Worm (Caenorhabditis elegans) whole organism, young adult: ENCODE data around the gene rme-1.
A peak's percentile ranks its signal among the peaks of the same experiment; 100 is the strongest.

ENCODE experiments used
- B0019.2 ChIP-seq: fragments of 200-800 bp; sonication (Bioruptor generic); conservative IDR thresholded peaks from 2 replicates; pipeline ENCODE4 v1.3.6; 2022; ENCODE audit warnings: missing genetic modification reagents, missing genetic modification characterization, missing compliant biosample characterization
- B0336.3 ChIP-seq: fragments of 200-800 bp; sonication (Bioruptor generic); IDR thresholded peaks from 2 replicates; pipeline ENCODE4 v1.3.6; 2022; ENCODE audit warnings: missing genetic modification characterization, missing compliant biosample characterization
- F37B4.10 ChIP-seq: fragments of 200-800 bp; sonication (Bioruptor generic); IDR thresholded peaks from 2 replicates; pipeline ENCODE4 v1.3.6; 2022; ENCODE audit warnings: missing genetic modification characterization, missing compliant biosample characterization
- F52B5.7 ChIP-seq: sonication (generic microtip); optimal IDR thresholded peaks from 2 replicates; lab custom pipeline; 2016; ENCODE audit warnings: mild to moderate bottlenecking, missing genetic modification characterization, missing compliant biosample characterization
- K12H6.12 ChIP-seq: fragments of 200-800 bp; sonication (Bioruptor generic); optimal IDR thresholded peaks from 2 replicates; lab custom pipeline; 2018; ENCODE audit warnings: mild to moderate bottlenecking, missing genetic modification characterization, missing compliant biosample characterization
- Y79H2A.3 ChIP-seq: fragments of 200-800 bp; sonication (Bioruptor generic); conservative IDR thresholded peaks from 2 replicates; pipeline ENCODE4 v1.3.6; 2022; ENCODE audit warnings: missing genetic modification reagents, missing genetic modification characterization, missing compliant biosample characterization
- akir-1 ChIP-seq: fragments of 200-800 bp; sonication (Bioruptor generic); optimal IDR thresholded peaks from 2 replicates; lab custom pipeline; 2018; ENCODE audit warnings: mild to moderate bottlenecking, missing genetic modification characterization, moderate library complexity, missing compliant biosample characterization
- athp-1 ChIP-seq: sonication (generic microtip); optimal IDR thresholded peaks from 2 replicates; lab custom pipeline; 2017; ENCODE audit warnings: mild to moderate bottlenecking, missing genetic modification characterization, missing compliant biosample characterization
- attf-5 ChIP-seq: fragments of 200-800 bp; sonication (Bioruptor generic); optimal IDR thresholded peaks from 2 replicates; lab custom pipeline; 2018; ENCODE audit warnings: mild to moderate bottlenecking, missing genetic modification characterization, missing compliant biosample characterization
- cebp-1 ChIP-seq, 2 experiments: fragments of 200-800 bp in 1 of 2; sonication (Bioruptor generic) in 1 of 2; sonication (generic microtip) in 1 of 2; IDR thresholded peaks in 1 of 2; optimal IDR thresholded peaks in 1 of 2; 2 replicates each; pipeline versions ENCODE4 v1.3.6 to Lab custom; 2017 to 2022; ENCODE audit warnings: missing compliant biosample characterization in 2 of 2, missing genetic modification characterization in 2 of 2, mild to moderate bottlenecking in 1 of 2, missing genetic modification reagents in 1 of 2, moderate library complexity in 1 of 2
- ceh-40 ChIP-seq: fragments of 200-800 bp; sonication (Bioruptor generic); IDR thresholded peaks from 2 replicates; pipeline ENCODE4 v1.3.6; 2022; ENCODE audit warnings: missing genetic modification characterization, missing compliant biosample characterization
- ceh-79 ChIP-seq: sonication (generic microtip); optimal IDR thresholded peaks from 2 replicates; lab custom pipeline; 2017; ENCODE audit warnings: mild to moderate bottlenecking, missing genetic modification characterization, missing compliant biosample characterization
- dox-1 ChIP-seq: fragments of 200-800 bp; sonication (Bioruptor generic); IDR thresholded peaks from 2 replicates; pipeline ENCODE4 v1.3.6; 2022; ENCODE audit warnings: missing genetic modification reagents, missing genetic modification characterization, missing compliant biosample characterization
- dpl-1 ChIP-seq: fragments of 150-350 bp; optimal IDR thresholded peaks from 2 replicates; lab custom pipeline; 2014; ENCODE audit warnings: missing biosample characterization, missing genetic modification reagents, missing genetic modification characterization
- egl-18 ChIP-seq: fragments of 200-800 bp; sonication (Bioruptor generic); IDR thresholded peaks from 2 replicates; pipeline ENCODE4 v1.3.6; 2022; ENCODE audit warnings: missing genetic modification reagents, missing genetic modification characterization, missing compliant biosample characterization
- egrh-3 ChIP-seq: fragments of 200-800 bp; sonication (Bioruptor generic); IDR thresholded peaks from 2 replicates; pipeline ENCODE4 v1.3.6; 2022; ENCODE audit warnings: missing genetic modification reagents, missing genetic modification characterization, missing compliant biosample characterization
- ets-4 ChIP-seq: fragments of 200-800 bp; sonication (Bioruptor generic); optimal IDR thresholded peaks from 2 replicates; lab custom pipeline; 2018; ENCODE audit warnings: mild to moderate bottlenecking, missing genetic modification characterization, missing compliant biosample characterization
- fkh-3 ChIP-seq: sonication (generic microtip); optimal IDR thresholded peaks from 2 replicates; lab custom pipeline; 2016; ENCODE audit warnings: mild to moderate bottlenecking, missing genetic modification characterization, missing compliant biosample characterization
- hlh-26 ChIP-seq: fragments of 200-800 bp; sonication (Bioruptor generic); conservative IDR thresholded peaks from 2 replicates; pipeline ENCODE4 v1.3.6; 2022; ENCODE audit warnings: missing genetic modification reagents, missing genetic modification characterization, missing compliant biosample characterization
- hmg-20 ChIP-seq: fragments of 200-800 bp; sonication (Bioruptor generic); IDR thresholded peaks from 2 replicates; pipeline ENCODE4 v1.3.6; 2022; ENCODE audit warnings: missing genetic modification reagents, missing genetic modification characterization, missing compliant biosample characterization
- hsf-1 ChIP-seq: fragments of 200-800 bp; sonication (Bioruptor generic); IDR thresholded peaks from 2 replicates; pipeline ENCODE4 v1.3.6; 2022; ENCODE audit warnings: missing genetic modification reagents, missing genetic modification characterization, missing compliant biosample characterization
- lir-1 ChIP-seq: fragments of 200-800 bp; sonication (Bioruptor generic); conservative IDR thresholded peaks from 2 replicates; pipeline ENCODE4 v1.3.6; 2022; ENCODE audit warnings: missing genetic modification reagents, missing genetic modification characterization, missing compliant biosample characterization
- lsy-27 ChIP-seq: sonication (generic microtip); optimal IDR thresholded peaks from 2 replicates; lab custom pipeline; 2017; ENCODE audit warnings: missing genetic modification characterization, mild to moderate bottlenecking, missing compliant biosample characterization, antibody characterized with exemption, missing genotype, borderline replicate concordance; ENCODE audit not compliant: insufficient read depth
- madf-10 ChIP-seq: sonication (generic microtip); optimal IDR thresholded peaks from 2 replicates; lab custom pipeline; 2016; ENCODE audit warnings: mild to moderate bottlenecking, missing genetic modification characterization, missing compliant biosample characterization
- nfyb-1 ChIP-seq: fragments of 200-800 bp; sonication (Bioruptor generic); IDR thresholded peaks from 2 replicates; pipeline ENCODE4 v1.3.6; 2022; ENCODE audit warnings: missing genetic modification reagents, missing genetic modification characterization, missing compliant biosample characterization
- nhr-179 ChIP-seq: sonication (generic microtip); optimal IDR thresholded peaks from 2 replicates; lab custom pipeline; 2016; ENCODE audit warnings: mild to moderate bottlenecking, missing genetic modification characterization, missing compliant biosample characterization
- nhr-27 ChIP-seq: fragments of 200-800 bp; sonication (Bioruptor generic); optimal IDR thresholded peaks from 2 replicates; lab custom pipeline; 2018; ENCODE audit warnings: mild to moderate bottlenecking, missing genetic modification characterization, moderate library complexity, missing compliant biosample characterization
- nhr-80 ChIP-seq: sonication (generic microtip); optimal IDR thresholded peaks from 2 replicates; lab custom pipeline; 2016; ENCODE audit warnings: missing genetic modification characterization, missing compliant biosample characterization
- rcor-1 ChIP-seq: fragments of 200-800 bp; sonication (Bioruptor generic); IDR thresholded peaks from 2 replicates; pipeline ENCODE4 v1.3.6; 2022; ENCODE audit warnings: missing genetic modification reagents, missing genetic modification characterization, missing compliant biosample characterization
- sdz-38 ChIP-seq: sonication (generic microtip); optimal IDR thresholded peaks from 2 replicates; lab custom pipeline; 2016; ENCODE audit warnings: missing genotype, missing genetic modification characterization, missing compliant biosample characterization
- snpc-3.4 ChIP-seq: sonication (generic microtip); optimal IDR thresholded peaks from 2 replicates; lab custom pipeline; 2017; ENCODE audit warnings: missing genetic modification characterization, mild to moderate bottlenecking, missing compliant biosample characterization, antibody characterized with exemption, moderate library complexity, missing genotype, missing genetic modification reagents
- sptf-2 ChIP-seq: fragments of 200-800 bp; sonication (Bioruptor generic); optimal IDR thresholded peaks from 2 replicates; lab custom pipeline; 2018; ENCODE audit warnings: mild to moderate bottlenecking, missing genetic modification characterization, missing compliant biosample characterization
- tlf-1 ChIP-seq: fragments of 200-800 bp; sonication (Bioruptor generic); optimal IDR thresholded peaks from 2 replicates; lab custom pipeline; 2018; ENCODE audit warnings: mild to moderate bottlenecking, missing genetic modification characterization, missing compliant biosample characterization
- unc-130 ChIP-seq: sonication (generic microtip); optimal IDR thresholded peaks from 2 replicates; lab custom pipeline; 2016; ENCODE audit warnings: missing genetic modification reagents, missing genetic modification characterization, missing compliant biosample characterization
- zfh-2 ChIP-seq: fragments of 200-800 bp; sonication (Bioruptor generic); conservative IDR thresholded peaks from 2 replicates; pipeline ENCODE4 v1.3.6; 2022; ENCODE audit warnings: missing genetic modification reagents, missing genetic modification characterization, missing compliant biosample characterization
- ztf-28 ChIP-seq: fragments of 200-800 bp; sonication (Bioruptor generic); IDR thresholded peaks from 2 replicates; pipeline ENCODE4 v1.3.6; 2022; ENCODE audit warnings: missing genetic modification reagents, missing genetic modification characterization, missing compliant biosample characterization

rme-1 gene

ce11 chrV:6230629-6231229 lies 22.0 kb downstream of the rme-1 start:
- TF ChIP-seq zfh-2 (GFP tag; lab: Robert Waterston, UW), result 0 out of 2 replicates have a peak, but pooled peaks have one; percentile 22
- no peak for TF ChIP-seq lsy-27 (tag; lab: Kevin White, UChicago)
- peak; percentile 27 for TF ChIP-seq K12H6.12 (tag; lab: Kevin White, UChicago)
- TF ChIP-seq ceh-79, result no peak
- no peak for TF ChIP-seq athp-1
- TF ChIP-seq unc-130 (GFP tag; lab: Kevin White, UChicago), result no peak
- TF ChIP-seq snpc-3.4 (tag; lab: Kevin White, UChicago), result no peak
- no peak for TF ChIP-seq hsf-1 (GFP tag; lab: Robert Waterston, UW)
- TF ChIP-seq sptf-2 (GFP tag; lab: Kevin White, UChicago), result no peak
- TF ChIP-seq B0019.2 (GFP tag; lab: Robert Waterston, UW), result no peak
- no peak for TF ChIP-seq akir-1 (GFP tag; lab: Kevin White, UChicago)
- TF ChIP-seq B0336.3 (GFP tag; lab: Robert Waterston, UW), result 0 out of 2 replicates have a peak, but pooled peaks have one; percentile 26
- TF ChIP-seq tlf-1 (GFP tag; lab: Kevin White, UChicago), result peak; percentile 19
- peak; percentile 89 for TF ChIP-seq nhr-80
- TF ChIP-seq sdz-38 (tag; lab: Kevin White, UChicago), result no peak
- TF ChIP-seq dox-1, result peak; percentile 40; the same call in 1 of the 2 replicates
- no peak for TF ChIP-seq cebp-1 (GFP tag; IDR thresholded peaks at IDR 0.05; lab: Robert Waterston, UW)
- peak; percentile 21 for TF ChIP-seq cebp-1 (tag; optimal IDR thresholded peaks at IDR 0.05; lab: Kevin White, UChicago)
- no peak for TF ChIP-seq ceh-40 (GFP tag; lab: Robert Waterston, UW)
- no peak for TF ChIP-seq Y79H2A.3
- TF ChIP-seq ets-4 (GFP tag; lab: Kevin White, UChicago), result peak; percentile 55
- TF ChIP-seq nhr-27 (tag; lab: Kevin White, UChicago), result no peak
- peak; percentile 92 for TF ChIP-seq madf-10 (tag; lab: Kevin White, UChicago)
- TF ChIP-seq attf-5, result peak; percentile 16
- TF ChIP-seq ztf-28 (GFP tag; lab: Robert Waterston, UW), result no peak
- TF ChIP-seq hlh-26 (GFP tag; lab: Robert Waterston, UW), result no peak
- no peak for TF ChIP-seq hmg-20 (GFP tag; lab: Robert Waterston, UW)

- no peak for TF ChIP-seq dpl-1
- TF ChIP-seq athp-1, result no peak
- no peak for TF ChIP-seq nfyb-1
- TF ChIP-seq fkh-3 (tag; lab: Kevin White, UChicago), result no peak
- no peak for TF ChIP-seq rcor-1 (GFP tag; lab: Robert Waterston, UW)
- no peak for TF ChIP-seq hlh-26 (GFP tag; lab: Robert Waterston, UW)
- no peak for TF ChIP-seq egl-18 (GFP tag; lab: Robert Waterston, UW)
- no peak for TF ChIP-seq cebp-1 (GFP tag; IDR thresholded peaks at IDR 0.05; lab: Robert Waterston, UW)
- peak; percentile 19 for TF ChIP-seq cebp-1 (tag; optimal IDR thresholded peaks at IDR 0.05; lab: Kevin White, UChicago)
Observed at ce11 chrV:6231902-6232340, 23.2 kb downstream of the rme-1 start.

ce11 chrV:6232886-6233285 lies 24.2 kb downstream of the rme-1 start:
- TF ChIP-seq nhr-27 (tag; lab: Kevin White, UChicago) (no peak), athp-1 (no peak), hlh-26 (GFP tag; lab: Robert Waterston, UW) (no peak), nhr-179 (tag; lab: Kevin White, UChicago) (no peak), rcor-1 (GFP tag; lab: Robert Waterston, UW) (no peak), sdz-38 (tag; lab: Kevin White, UChicago) (no peak), lir-1 (no peak), F52B5.7 (no peak), egrh-3 (GFP tag; lab: Robert Waterston, UW) (no peak), F37B4.10 (GFP tag; lab: Robert Waterston, UW) (no peak)
